Worm (Caenorhabditis elegans): Measurements from ENCODE around the gene str-260.
"Not testable (repeated sequence)": the region's sequence is repeated elsewhere in the genome, so short reads cannot be mapped to it uniquely, and the experiment has no call there.

Gene str-260

ce11 chrV:3505745-3506144 is 21.2 kb upstream of the str-260 start:
- no peak for TF ChIP-seq blmp-1 (tag; optimal IDR thresholded peaks at IDR 0.05)
- TF ChIP-seq M03D4.4 (tag; optimal IDR thresholded peaks at IDR 0.05): no peak
- no peak for TF ChIP-seq lin-13 (tag; optimal IDR thresholded peaks at IDR 0.05)
- no peak for TF ChIP-seq unc-120 (tag; optimal IDR thresholded peaks at IDR 0.05; ENCODE audit: poor library complexity, severe bottlenecking)

ce11 chrV:3506252-3506651 is 20.7 kb upstream of the str-260 start, which contains the start of gene ugt-64:
Gene ugt-64 (minus strand): TSS chrV:3506352.
- TF ChIP-seq mab-5 (tag; optimal IDR thresholded peaks at IDR 0.05); unc-120 (tag; optimal IDR thresholded peaks at IDR 0.05; ENCODE audit: poor library complexity, severe bottlenecking); elt-1 (tag; optimal IDR thresholded peaks at IDR 0.05; ENCODE audit: borderline replicate concordance, insufficient read depth): not testable (repeated sequence)

DNA sequence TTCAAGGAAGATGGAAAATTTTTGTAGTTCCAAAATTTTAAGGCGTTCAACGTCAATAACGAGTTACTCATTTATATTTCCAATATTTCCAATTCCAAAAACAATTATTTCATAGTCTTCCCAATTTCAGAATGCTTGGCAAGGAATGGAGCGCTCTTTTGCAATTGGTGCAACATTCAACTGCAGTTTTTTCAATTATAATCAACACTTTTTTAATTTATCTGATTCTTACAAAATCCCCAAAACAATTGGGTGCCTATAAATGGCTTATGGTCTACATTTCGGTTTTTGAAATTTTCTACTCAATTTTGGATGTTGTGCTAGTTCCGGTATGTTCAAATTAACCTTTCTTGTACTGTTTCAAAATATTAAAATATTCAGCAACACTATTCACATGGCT is 19.3 kb upstream of the str-260 start, which contains the start of gene str-225:
Gene str-225 (plus strand): TSS at position 132 of the 400 bp plus-strand sequence.
- TF ChIP-seq pha-4 (tag; optimal IDR thresholded peaks at IDR 0.05): no peak
- TF ChIP-seq sem-2 (GFP tag; optimal IDR thresholded peaks at IDR 0.05): no peak
- TF ChIP-seq nhr-76 (tag; optimal IDR thresholded peaks at IDR 0.05): no peak
- no peak for TF ChIP-seq tbx-8 (GFP tag; optimal IDR thresholded peaks at IDR 0.05)
- no peak for TF ChIP-seq ceh-43 (GFP tag; optimal IDR thresholded peaks at IDR 0.05)
- no peak for TF ChIP-seq cnd-1 (tag; optimal IDR thresholded peaks at IDR 0.05)
- TF ChIP-seq ceh-83 (GFP tag; optimal IDR thresholded peaks at IDR 0.05): no peak

DNA sequence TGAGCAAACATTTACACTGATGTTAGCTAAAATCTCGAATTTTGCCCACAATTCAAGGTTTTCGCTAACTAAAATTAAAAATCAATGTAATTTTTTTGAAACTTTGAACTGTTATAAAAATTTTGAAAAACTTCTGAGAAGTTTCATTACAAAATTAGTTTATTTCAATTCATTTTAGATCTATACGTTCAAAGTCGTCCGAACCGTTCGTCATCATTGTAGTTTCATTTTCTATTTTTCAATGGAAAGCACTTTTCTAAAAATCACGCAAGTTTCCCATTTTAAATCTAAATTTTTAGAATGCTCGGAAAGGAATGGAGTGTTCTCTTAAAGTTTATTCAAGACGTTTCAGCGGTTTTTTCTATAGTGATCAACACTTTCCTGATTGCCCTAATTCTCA is 17.1 kb upstream of the str-260 start, which contains the start of gene str-228:
Gene str-228 (plus strand): TSS at position 301 of the 400 bp plus-strand sequence.
- no peak for TF ChIP-seq lin-13 (tag; optimal IDR thresholded peaks at IDR 0.05)
- no peak for TF ChIP-seq ces-1 (GFP tag; optimal IDR thresholded peaks at IDR 0.05)
- no peak for TF ChIP-seq drap-1 (GFP tag; optimal IDR thresholded peaks at IDR 0.05)
- TF ChIP-seq mab-5 (tag; optimal IDR thresholded peaks at IDR 0.05): no peak
- TF ChIP-seq unc-120 (tag; optimal IDR thresholded peaks at IDR 0.05; ENCODE audit: poor library complexity, severe bottlenecking): no peak
- no peak for TF ChIP-seq nhr-2 (tag; optimal IDR thresholded peaks at IDR 0.05)
- TF ChIP-seq tbx-8 (GFP tag; optimal IDR thresholded peaks at IDR 0.05): no peak
- TF ChIP-seq unc-62 (GFP tag; optimal IDR thresholded peaks at IDR 0.05): no peak
- no peak for TF ChIP-seq lsy-2 (tag; optimal IDR thresholded peaks at IDR 0.05)
- no peak for TF ChIP-seq nhr-237 (tag; optimal IDR thresholded peaks at IDR 0.05)
- no peak for TF ChIP-seq sem-2 (GFP tag; optimal IDR thresholded peaks at IDR 0.05)
- TF ChIP-seq ceh-43 (GFP tag; optimal IDR thresholded peaks at IDR 0.05): no peak
- no peak for TF ChIP-seq blmp-1 (tag; optimal IDR thresholded peaks at IDR 0.05)
- no peak for TF ChIP-seq zip-8 (tag; optimal IDR thresholded peaks at IDR 0.05)
- TF ChIP-seq mls-2 (tag; optimal IDR thresholded peaks at IDR 0.05): no peak
- no peak for TF ChIP-seq elt-1 (tag; optimal IDR thresholded peaks at IDR 0.05; ENCODE audit: borderline replicate concordance, insufficient read depth)
- TF ChIP-seq ham-2 (GFP tag; optimal IDR thresholded peaks at IDR 0.05): no peak
- no peak for TF ChIP-seq unc-39 (tag; optimal IDR thresholded peaks at IDR 0.05)
- TF ChIP-seq sptf-1 (tag; optimal IDR thresholded peaks at IDR 0.05): no peak

- no peak for TF ChIP-seq pha-4 (tag; optimal IDR thresholded peaks at IDR 0.05)
- TF ChIP-seq bed-3 (GFP tag; optimal IDR thresholded peaks at IDR 0.05): no peak
- TF ChIP-seq ceh-83 (GFP tag; optimal IDR thresholded peaks at IDR 0.05): no peak
- TF ChIP-seq nhr-12 (tag; optimal IDR thresholded peaks at IDR 0.05): no peak
- no peak for TF ChIP-seq cnd-1 (tag; optimal IDR thresholded peaks at IDR 0.05)
- no peak for TF ChIP-seq lsy-2 (tag; optimal IDR thresholded peaks at IDR 0.05)
- no peak for TF ChIP-seq sem-2 (GFP tag; optimal IDR thresholded peaks at IDR 0.05)
- TF ChIP-seq unc-39 (tag; optimal IDR thresholded peaks at IDR 0.05): no peak
- TF ChIP-seq ham-2 (GFP tag; optimal IDR thresholded peaks at IDR 0.05): no peak
- TF ChIP-seq nhr-237 (tag; optimal IDR thresholded peaks at IDR 0.05): no peak
- TF ChIP-seq nhr-76 (tag; optimal IDR thresholded peaks at IDR 0.05): no peak
- TF ChIP-seq mep-1 (tag; optimal IDR thresholded peaks at IDR 0.05): no peak
- no peak for TF ChIP-seq hlh-1 (tag; optimal IDR thresholded peaks at IDR 0.05)
- no peak for TF ChIP-seq flh-1 (GFP tag; optimal IDR thresholded peaks at IDR 0.05)
Measured at ce11 chrV:3512381-3512780, 14.6 kb upstream of the str-260 start, which contains the start of gene str-226. Gene str-226 (plus strand): TSS chrV:3512681.

DNA sequence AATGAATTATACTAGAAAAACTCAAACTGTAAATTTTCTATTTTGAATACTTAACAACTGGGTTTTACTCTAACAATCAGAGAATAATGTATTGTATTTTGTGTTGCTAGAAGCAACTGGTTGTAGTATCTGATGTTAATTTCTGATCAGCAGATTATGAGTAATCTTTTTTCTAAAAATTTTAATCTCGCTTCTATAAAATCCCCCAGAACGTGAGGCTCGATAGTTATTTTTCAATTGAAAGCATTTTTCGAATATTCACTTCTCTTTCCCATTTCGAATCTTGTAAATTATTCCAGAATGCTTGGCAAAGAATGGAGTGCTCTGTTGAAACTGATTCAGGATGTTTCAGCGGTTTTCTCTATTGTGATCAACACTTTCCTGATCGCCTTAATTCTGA is 9.1 kb upstream of the str-260 start, which contains the start of gene str-227:
Gene str-227 (plus strand): TSS at position 301 of the 400 bp plus-strand sequence.
- TF ChIP-seq unc-39 (tag; optimal IDR thresholded peaks at IDR 0.05) (no peak), ceh-39 (tag; optimal IDR thresholded peaks at IDR 0.05) (no peak), ceh-43 (GFP tag; optimal IDR thresholded peaks at IDR 0.05) (no peak), mep-1 (tag; optimal IDR thresholded peaks at IDR 0.05) (no peak), flh-1 (GFP tag; optimal IDR thresholded peaks at IDR 0.05) (no peak)

All from whole organism, mixed stage, embryonic.